Fruit fly (Drosophila melanogaster): Measurements from ENCODE around the gene Mondo.
A peak's percentile ranks its signal among the peaks of the same experiment; 100 is the strongest.

Mondo gene

DNA sequence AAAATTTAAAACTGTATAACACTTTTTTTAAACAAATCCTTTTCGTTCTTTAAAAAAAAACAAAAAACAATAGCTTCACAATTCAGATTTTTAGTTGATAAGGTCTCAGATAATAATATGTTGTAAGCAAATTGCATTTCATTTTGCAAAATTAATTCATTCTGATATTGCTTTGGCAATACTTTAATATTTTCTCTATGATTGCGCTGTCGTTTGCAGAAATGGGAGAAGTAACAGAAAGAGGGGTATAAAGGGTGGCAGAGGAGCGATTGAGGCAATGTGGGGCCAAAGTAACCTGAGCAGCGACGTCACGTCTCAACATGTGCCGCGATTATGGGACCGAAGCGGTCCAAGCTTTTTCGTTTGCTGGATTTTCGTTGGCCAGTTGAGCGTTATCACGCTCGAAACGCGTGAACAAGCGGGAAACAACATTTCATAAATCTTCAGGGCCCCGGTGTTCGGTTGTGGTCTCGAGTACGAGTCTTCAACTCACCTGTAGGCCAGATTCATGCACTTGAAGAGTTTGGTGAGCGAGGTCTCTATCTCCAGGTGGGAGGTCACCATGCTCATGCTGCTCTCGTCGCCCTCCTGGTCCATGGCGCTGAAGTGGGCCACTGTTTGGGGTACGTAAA, 1.9 kb downstream of the Mondo start:
- TF ChIP-seq CG8478 (optimal IDR thresholded peaks at IDR 0.05) (no peak), CTCF (optimal IDR thresholded peaks at IDR 0.05) (no peak)

- TF ChIP-seq CG8478 (optimal IDR thresholded peaks at IDR 0.05), result no peak
- no peak for TF ChIP-seq CTCF (optimal IDR thresholded peaks at IDR 0.05)
Measured at dm6 chr2L:21304533-21304850, 5.4 kb downstream of the Mondo start.

DNA sequence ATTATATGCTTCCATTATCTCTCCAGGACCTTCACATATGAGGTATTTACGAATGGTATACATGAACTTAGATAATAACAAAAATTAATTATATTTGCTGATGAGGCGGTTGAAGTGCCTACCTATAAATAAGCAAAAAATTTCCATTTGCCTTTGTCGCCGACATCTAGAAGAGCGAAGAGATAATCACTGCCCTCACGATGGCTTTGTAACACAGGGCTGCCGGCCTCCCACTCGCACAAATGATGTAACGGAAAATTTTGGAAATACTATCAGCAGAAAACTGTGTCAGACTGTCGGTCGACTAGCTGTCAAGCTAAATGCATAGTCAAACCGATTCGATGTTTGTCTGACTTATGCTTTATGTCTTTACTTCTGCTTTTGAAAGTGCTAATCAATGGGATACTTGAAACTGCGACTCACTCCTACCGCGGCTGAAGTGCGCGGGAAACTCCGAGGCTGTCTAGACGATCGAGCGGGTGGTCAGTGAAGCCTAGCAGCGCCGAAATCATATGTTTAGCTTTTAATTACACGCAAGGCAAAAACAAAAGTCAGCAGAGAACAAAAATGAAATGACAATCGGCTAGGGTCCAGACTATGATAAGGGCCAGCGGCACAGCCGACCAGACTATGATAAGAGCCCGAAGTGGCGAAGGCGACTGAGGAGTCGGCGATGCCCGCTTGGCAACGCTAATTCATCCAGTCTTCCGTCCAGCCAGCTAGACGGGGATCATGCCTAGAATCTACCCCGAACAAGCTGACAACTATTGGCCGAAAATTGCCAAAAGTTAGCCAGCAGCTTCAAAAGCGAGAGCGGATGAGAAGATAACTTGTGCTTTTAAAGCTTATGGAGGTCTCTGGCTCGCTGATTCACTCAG, 6.0 kb downstream of the Mondo start:
- TF ChIP-seq CTCF (optimal IDR thresholded peaks at IDR 0.05) (no peak), CG8478 (optimal IDR thresholded peaks at IDR 0.05) (no peak)

DNA sequence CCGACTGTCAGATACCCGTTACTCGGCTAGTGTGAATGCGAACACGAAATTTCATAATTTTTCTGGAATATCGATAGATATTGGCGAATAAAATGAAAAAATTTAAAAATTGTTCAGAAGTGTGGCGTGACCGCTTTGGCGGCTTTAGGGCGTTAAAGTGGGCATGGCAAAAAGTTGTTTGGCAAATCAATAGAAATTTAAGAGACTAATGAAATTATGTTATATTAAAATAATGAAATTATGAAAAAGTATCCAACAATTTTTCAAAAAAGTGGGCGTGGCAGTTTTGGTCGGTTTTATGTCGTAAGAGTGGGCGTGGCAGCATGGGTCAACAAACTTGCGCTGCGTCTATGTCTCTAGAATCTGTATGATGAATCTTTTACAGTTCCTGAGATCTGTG, 7.8 kb downstream of the Mondo start:
- TF ChIP-seq CG8478 (optimal IDR thresholded peaks at IDR 0.05), result no peak
- TF ChIP-seq CTCF (optimal IDR thresholded peaks at IDR 0.05), result no peak

DNA sequence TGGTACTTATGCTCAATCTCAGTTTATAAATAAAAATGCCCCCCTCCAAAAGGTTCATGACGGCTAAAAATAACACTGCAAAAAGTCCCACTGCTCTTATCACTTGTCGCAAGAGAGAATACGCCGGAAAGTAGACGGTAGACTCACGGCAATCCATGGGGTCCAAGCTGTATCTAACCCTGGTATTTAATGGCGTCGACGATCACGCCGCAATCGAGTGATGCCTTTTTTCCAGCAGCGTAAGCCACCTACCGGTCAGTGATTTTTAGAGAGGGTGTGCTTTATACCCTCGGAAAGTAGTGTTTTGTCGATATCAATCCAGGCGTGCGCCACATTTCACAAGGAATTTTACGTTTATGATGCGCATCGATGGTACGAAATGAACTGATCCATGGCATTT, 10.3 kb downstream of the Mondo start:
- TF ChIP-seq CG8478 (optimal IDR thresholded peaks at IDR 0.05) (no peak), CTCF (optimal IDR thresholded peaks at IDR 0.05) (peak in 1 of 2 experiments; percentile 41)

- TF ChIP-seq CTCF (optimal IDR thresholded peaks at IDR 0.05), result no peak
- no peak for TF ChIP-seq CG8478 (optimal IDR thresholded peaks at IDR 0.05)
Measured at dm6 chr2L:21290434-21290833, 19.4 kb downstream of the Mondo start, which contains the start of gene Gr39a. TSS of gene Gr39a (plus strand) at chr2L:21290734.

DNA sequence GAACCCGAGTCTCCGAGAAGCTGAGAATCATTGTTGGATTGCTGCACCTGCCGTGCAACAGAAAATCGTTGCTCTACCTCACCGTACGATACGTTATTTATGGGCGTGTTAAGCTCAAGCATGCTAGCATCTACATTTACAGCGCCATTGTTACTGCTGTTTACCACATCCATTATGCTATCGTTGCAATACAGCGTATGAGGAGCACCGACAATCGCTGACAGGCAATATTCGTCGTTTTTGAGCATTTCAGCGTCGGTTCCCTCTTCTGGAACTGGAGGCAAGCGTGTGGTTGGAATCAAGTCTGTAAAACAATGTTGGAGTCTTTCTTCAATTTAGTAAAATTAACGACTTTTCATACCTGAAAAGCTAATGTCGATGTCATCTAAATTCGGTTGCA, 20.7 kb downstream of the Mondo start:
- no peak for TF ChIP-seq CG8478 (optimal IDR thresholded peaks at IDR 0.05)
- TF ChIP-seq CTCF (optimal IDR thresholded peaks at IDR 0.05), result no peak

DNA sequence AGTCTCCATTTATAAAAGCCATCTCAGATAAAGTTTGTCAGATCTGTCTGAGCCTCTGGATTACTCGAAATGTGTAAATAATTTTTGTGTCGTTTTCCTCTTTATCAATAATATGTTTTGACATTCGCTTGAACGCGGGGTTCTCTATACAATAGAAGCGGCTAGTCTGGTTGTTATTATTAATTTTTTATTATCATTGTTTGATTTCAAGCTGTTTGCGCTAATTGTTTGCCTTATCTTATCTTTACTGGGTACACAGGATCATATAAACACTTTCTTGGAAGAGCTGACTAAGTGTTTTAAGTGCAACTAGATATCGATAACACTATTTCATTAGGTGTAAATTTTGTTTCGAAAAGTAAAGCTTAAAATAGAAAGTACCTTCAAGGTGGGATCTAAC, 41.7 kb downstream of the Mondo start:
- TF ChIP-seq CG8478 (optimal IDR thresholded peaks at IDR 0.05), result no peak
- TF ChIP-seq CTCF (optimal IDR thresholded peaks at IDR 0.05), result no peak

dm6 chr2L:21266277-21266676, 43.6 kb downstream of the Mondo start:
- TF ChIP-seq CTCF (optimal IDR thresholded peaks at IDR 0.05) (no peak), CG8478 (optimal IDR thresholded peaks at IDR 0.05) (no peak)

DNA sequence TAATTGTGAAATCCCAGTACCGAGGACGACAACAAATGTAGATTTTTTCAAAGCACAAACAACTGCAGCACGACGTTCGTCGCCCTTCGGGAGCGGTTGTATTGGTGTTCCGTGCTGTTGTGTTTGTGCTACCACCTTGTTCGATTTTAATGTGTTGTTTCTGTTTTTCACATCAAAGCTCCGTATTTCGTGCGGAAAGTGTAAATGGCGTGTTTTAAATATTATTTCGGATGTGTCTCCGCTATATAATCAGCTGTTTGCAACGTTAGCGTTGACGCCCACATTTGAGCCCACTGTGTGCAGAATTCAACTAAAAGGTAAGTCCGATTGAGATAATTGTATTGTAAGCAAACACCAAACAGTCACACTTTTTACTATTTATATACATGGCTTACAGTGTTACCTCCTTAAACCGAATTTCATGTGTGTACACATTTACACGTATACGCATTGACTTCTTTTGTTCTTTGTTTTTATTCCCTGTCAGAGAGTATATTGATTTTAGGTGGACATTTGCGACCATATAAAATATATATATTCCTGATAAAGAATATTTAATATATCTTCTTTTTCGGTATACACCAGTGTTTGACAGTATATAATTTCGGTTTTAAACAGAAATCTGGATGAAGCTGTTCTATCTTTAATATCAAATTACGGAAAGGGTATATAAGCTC, 46.2 kb downstream of the Mondo start:
- peak in 1 of 2 experiments; percentile 37 for TF ChIP-seq CTCF (optimal IDR thresholded peaks at IDR 0.05)
- no peak for TF ChIP-seq CG8478 (optimal IDR thresholded peaks at IDR 0.05)

- no peak for TF ChIP-seq CG8478 (optimal IDR thresholded peaks at IDR 0.05)
- TF ChIP-seq CTCF (optimal IDR thresholded peaks at IDR 0.05), result no peak
Measured at dm6 chr2L:21262832-21263231, 47.0 kb downstream of the Mondo start, which contains the start of gene CG8671. TSS of gene CG8671 (plus strand) at chr2L:21262956.

- TF ChIP-seq CTCF (optimal IDR thresholded peaks at IDR 0.05), result no peak
- TF ChIP-seq CG8478 (optimal IDR thresholded peaks at IDR 0.05), result no peak
Measured at dm6 chr2L:21260869-21261268, 49.0 kb downstream of the Mondo start.

DNA sequence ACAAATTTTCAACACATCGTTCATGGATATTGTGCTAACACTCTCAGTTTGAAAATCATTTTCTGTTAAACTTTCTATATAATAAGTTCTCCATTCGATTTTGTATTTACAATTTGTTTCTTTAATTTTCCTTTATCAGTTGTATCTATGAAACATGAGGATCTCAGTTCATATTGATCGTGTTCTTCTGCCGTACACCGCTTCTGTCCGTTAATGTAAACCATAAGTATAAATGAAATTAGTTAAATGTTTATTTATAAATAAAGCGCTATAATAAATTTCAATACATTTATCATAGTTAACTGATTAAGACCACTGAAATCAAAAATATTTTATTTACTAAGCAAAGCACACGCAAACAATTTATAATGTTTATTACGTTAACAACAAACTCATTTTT, 50.8 kb downstream of the Mondo start:
- no peak for TF ChIP-seq CG8478 (optimal IDR thresholded peaks at IDR 0.05)
- TF ChIP-seq CTCF (optimal IDR thresholded peaks at IDR 0.05), result no peak

- TF ChIP-seq CTCF (optimal IDR thresholded peaks at IDR 0.05) (no peak), CG8478 (optimal IDR thresholded peaks at IDR 0.05) (no peak)
Measured at dm6 chr2L:21251750-21252149, 58.1 kb downstream of the Mondo start.

- TF ChIP-seq CG8478 (optimal IDR thresholded peaks at IDR 0.05) (no peak), CTCF (optimal IDR thresholded peaks at IDR 0.05) (peak; percentile 9 to 37)
Measured at dm6 chr2L:21250519-21251336, 59.1 kb downstream of the Mondo start.

All from S2 (cell line).